Worm (Caenorhabditis elegans) whole organism, late embryonic: Measurements from ENCODE around the gene ttr-28.

ENCODE experiments used
- C08G9.2 ChIP-seq: sonication (generic microtip); optimal IDR thresholded peaks from 2 replicates; lab custom pipeline; 2016; ENCODE audit warnings: mild to moderate bottlenecking, missing genetic modification characterization, moderate library complexity, missing compliant biosample characterization
- C38D4.7 ChIP-seq: fragments of 200-800 bp; sonication (Bioruptor generic); optimal IDR thresholded peaks from 2 replicates; lab custom pipeline; 2018; ENCODE audit warnings: mild to moderate bottlenecking, missing genetic modification characterization, moderate library complexity, missing compliant biosample characterization
- K02D7.2 ChIP-seq: sonication (generic microtip); optimal IDR thresholded peaks from 2 replicates; lab custom pipeline; 2017; ENCODE audit warnings: mild to moderate bottlenecking, missing genetic modification characterization, missing compliant biosample characterization
- K09A11.1 ChIP-seq: sonication (generic microtip); optimal IDR thresholded peaks from 2 replicates; lab custom pipeline; 2017; ENCODE audit warnings: antibody characterized with exemption, mild to moderate bottlenecking, missing genetic modification characterization, missing compliant biosample characterization; ENCODE audit not compliant: insufficient read depth
- ceh-14 ChIP-seq: sonication (generic microtip); optimal IDR thresholded peaks from 2 replicates; lab custom pipeline; 2016; ENCODE audit warnings: missing genotype, missing genetic modification characterization, missing compliant biosample characterization
- ceh-18 ChIP-seq: sonication (generic microtip); optimal IDR thresholded peaks from 2 replicates; lab custom pipeline; 2016; ENCODE audit warnings: missing genetic modification characterization, missing compliant biosample characterization
- ceh-19 ChIP-seq: fragments of 200-800 bp; sonication (Bioruptor generic); optimal IDR thresholded peaks from 2 replicates; lab custom pipeline; 2018; ENCODE audit warnings: mild to moderate bottlenecking, missing genetic modification characterization, missing compliant biosample characterization
- ceh-2 ChIP-seq: sonication (generic microtip); optimal IDR thresholded peaks from 2 replicates; lab custom pipeline; 2016; ENCODE audit warnings: missing genotype, missing genetic modification characterization, missing compliant biosample characterization
- ceh-22 ChIP-seq: sonication (generic microtip); optimal IDR thresholded peaks from 2 replicates; lab custom pipeline; 2017; ENCODE audit warnings: missing biosample characterization, missing genetic modification characterization
- ceh-24 ChIP-seq: sonication (generic microtip); optimal IDR thresholded peaks from 2 replicates; lab custom pipeline; 2016; ENCODE audit warnings: mild to moderate bottlenecking, missing genetic modification characterization, missing compliant biosample characterization
- ceh-31 ChIP-seq: sonication (generic microtip); optimal IDR thresholded peaks from 2 replicates; lab custom pipeline; 2016; ENCODE audit warnings: missing genetic modification characterization, missing compliant biosample characterization
- ceh-45 ChIP-seq: fragments of 200-800 bp; sonication (Bioruptor generic); IDR thresholded peaks from 2 replicates; pipeline ENCODE4 v1.3.6; 2022; ENCODE audit warnings: missing genetic modification reagents, missing genetic modification characterization, missing compliant biosample characterization
- ceh-48 ChIP-seq: sonication (generic microtip); optimal IDR thresholded peaks from 2 replicates; lab custom pipeline; 2016; ENCODE audit warnings: missing genetic modification characterization, inconsistent platforms, missing compliant biosample characterization
- ceh-6 ChIP-seq: fragments of 200-800 bp; sonication (Bioruptor generic); optimal IDR thresholded peaks from 2 replicates; lab custom pipeline; 2018; ENCODE audit warnings: mild to moderate bottlenecking, missing genetic modification characterization, missing compliant biosample characterization
- ceh-9 ChIP-seq: sonication (generic microtip); optimal IDR thresholded peaks from 2 replicates; lab custom pipeline; 2016; ENCODE audit warnings: mild to moderate bottlenecking, missing genetic modification characterization, inconsistent platforms, missing compliant biosample characterization
- che-1 ChIP-seq: sonication (generic microtip); optimal IDR thresholded peaks from 2 replicates; lab custom pipeline; 2016; ENCODE audit warnings: mild to moderate bottlenecking, missing genetic modification characterization, missing compliant biosample characterization
- dve-1 ChIP-seq: sonication (generic microtip); optimal IDR thresholded peaks from 2 replicates; lab custom pipeline; 2017; ENCODE audit warnings: antibody characterized with exemption, mild to moderate bottlenecking, missing genetic modification characterization, missing compliant biosample characterization
- elt-2 ChIP-seq: sonication (generic microtip); optimal IDR thresholded peaks from 2 replicates; lab custom pipeline; 2016; ENCODE audit warnings: missing genetic modification reagents, missing genetic modification characterization, missing compliant biosample characterization
- elt-4 ChIP-seq: sonication (generic microtip); optimal IDR thresholded peaks from 2 replicates; lab custom pipeline; 2016; ENCODE audit warnings: missing genetic modification characterization, missing compliant biosample characterization
- ets-4 ChIP-seq: sonication (generic microtip); optimal IDR thresholded peaks from 2 replicates; lab custom pipeline; 2016; ENCODE audit warnings: missing genetic modification characterization, missing compliant biosample characterization
- eyg-1 ChIP-seq: sonication (generic microtip); optimal IDR thresholded peaks from 2 replicates; lab custom pipeline; 2016; ENCODE audit warnings: missing genotype, missing genetic modification characterization, missing compliant biosample characterization
- fkh-6 ChIP-seq: sonication (generic microtip); optimal IDR thresholded peaks from 2 replicates; lab custom pipeline; 2016; ENCODE audit warnings: missing genetic modification characterization, missing compliant biosample characterization
- gmeb-2 ChIP-seq: sonication (generic microtip); optimal IDR thresholded peaks from 2 replicates; lab custom pipeline; 2016; ENCODE audit warnings: missing genetic modification characterization, inconsistent platforms, missing compliant biosample characterization
- hlh-15 ChIP-seq: sonication (generic microtip); optimal IDR thresholded peaks from 2 replicates; lab custom pipeline; 2016; ENCODE audit warnings: missing genetic modification characterization, missing compliant biosample characterization
- hlh-30 ChIP-seq: sonication (generic microtip); optimal IDR thresholded peaks from 2 replicates; lab custom pipeline; 2017; ENCODE audit warnings: antibody characterized with exemption, missing genetic modification characterization, missing compliant biosample characterization; ENCODE audit not compliant: insufficient read depth
- hlh-6 ChIP-seq: sonication (generic microtip); optimal IDR thresholded peaks from 2 replicates; lab custom pipeline; 2016; ENCODE audit warnings: missing genotype, missing genetic modification characterization, missing compliant biosample characterization
- hlh-8 ChIP-seq: sonication (generic microtip); optimal IDR thresholded peaks from 2 replicates; lab custom pipeline; 2016; ENCODE audit warnings: missing genotype, missing genetic modification characterization, missing compliant biosample characterization
- lin-11 ChIP-seq: fragments of 200-800 bp; sonication (Bioruptor generic); optimal IDR thresholded peaks from 2 replicates; lab custom pipeline; 2018; ENCODE audit warnings: mild to moderate bottlenecking, missing genetic modification characterization, missing compliant biosample characterization
- nfya-1 ChIP-seq: sonication (generic microtip); optimal IDR thresholded peaks from 2 replicates; lab custom pipeline; 2017; ENCODE audit warnings: missing genetic modification characterization, mild to moderate bottlenecking, missing compliant biosample characterization, antibody characterized with exemption, moderate library complexity
- nhr-11 ChIP-seq: fragments of 150-350 bp; optimal IDR thresholded peaks from 2 replicates; lab custom pipeline; 2014; ENCODE audit warnings: missing biosample characterization, missing genetic modification characterization
- pag-3 ChIP-seq: sonication (generic microtip); optimal IDR thresholded peaks from 2 replicates; lab custom pipeline; 2016; ENCODE audit warnings: missing compliant biosample characterization, missing genetic modification characterization, borderline replicate concordance
- pat-9 ChIP-seq: fragments of 200-800 bp; sonication (Bioruptor generic); optimal IDR thresholded peaks from 2 replicates; lab custom pipeline; 2018; ENCODE audit warnings: mild to moderate bottlenecking, missing genetic modification characterization, moderate library complexity, missing compliant biosample characterization
- pha-2 ChIP-seq: sonication (generic microtip); optimal IDR thresholded peaks from 2 replicates; lab custom pipeline; 2017; ENCODE audit warnings: mild to moderate bottlenecking, missing genetic modification characterization, missing compliant biosample characterization
- pqm-1 ChIP-seq: sonication (generic microtip); optimal IDR thresholded peaks from 2 replicates; lab custom pipeline; 2016; ENCODE audit warnings: missing genetic modification characterization, missing compliant biosample characterization
- ref-2 ChIP-seq: sonication (generic microtip); optimal IDR thresholded peaks from 2 replicates; lab custom pipeline; 2016; ENCODE audit warnings: missing genetic modification characterization, missing compliant biosample characterization
- rnt-1 ChIP-seq: sonication (generic microtip); optimal IDR thresholded peaks from 2 replicates; lab custom pipeline; 2016; ENCODE audit warnings: missing genetic modification characterization, missing compliant biosample characterization
- sdc-2 ChIP-seq: sonication (generic microtip); optimal IDR thresholded peaks from 2 replicates; lab custom pipeline; 2016; ENCODE audit warnings: missing genotype, missing genetic modification characterization, missing compliant biosample characterization
- sox-4 ChIP-seq: sonication (generic microtip); optimal IDR thresholded peaks from 2 replicates; lab custom pipeline; 2017; ENCODE audit warnings: mild to moderate bottlenecking, missing genetic modification characterization, inconsistent platforms, missing compliant biosample characterization
- tbx-7 ChIP-seq: sonication (generic microtip); optimal IDR thresholded peaks from 2 replicates; lab custom pipeline; 2016; ENCODE audit warnings: missing genotype, missing genetic modification characterization, missing compliant biosample characterization
- ttx-3 ChIP-seq: sonication (generic microtip); optimal IDR thresholded peaks from 2 replicates; lab custom pipeline; 2016; ENCODE audit warnings: missing genetic modification reagents, missing genetic modification characterization, missing compliant biosample characterization
- unc-3 ChIP-seq, 2 experiments: fragments of 200-800 bp in 1 of 2; sonication (Bioruptor generic) in 1 of 2; sonication (generic microtip) in 1 of 2; conservative IDR thresholded peaks in 1 of 2; optimal IDR thresholded peaks in 1 of 2; 2 replicates each; pipeline versions ENCODE4 v1.3.6 to Lab custom; 2016 to 2022; ENCODE audit warnings: missing compliant biosample characterization in 2 of 2, missing genetic modification characterization in 2 of 2, missing genetic modification reagents in 1 of 2
- unc-42 ChIP-seq: sonication (generic microtip); optimal IDR thresholded peaks from 2 replicates; lab custom pipeline; 2016; ENCODE audit warnings: missing genotype, missing genetic modification characterization, missing compliant biosample characterization
- unc-55 ChIP-seq: sonication (generic microtip); optimal IDR thresholded peaks from 2 replicates; lab custom pipeline; 2017; ENCODE audit warnings: missing biosample characterization, missing genetic modification reagents, missing genetic modification characterization
- ztf-16 ChIP-seq: sonication (generic microtip); optimal IDR thresholded peaks from 2 replicates; lab custom pipeline; 2017; ENCODE audit warnings: missing genetic modification characterization, missing compliant biosample characterization

ttr-28 gene

DNA sequence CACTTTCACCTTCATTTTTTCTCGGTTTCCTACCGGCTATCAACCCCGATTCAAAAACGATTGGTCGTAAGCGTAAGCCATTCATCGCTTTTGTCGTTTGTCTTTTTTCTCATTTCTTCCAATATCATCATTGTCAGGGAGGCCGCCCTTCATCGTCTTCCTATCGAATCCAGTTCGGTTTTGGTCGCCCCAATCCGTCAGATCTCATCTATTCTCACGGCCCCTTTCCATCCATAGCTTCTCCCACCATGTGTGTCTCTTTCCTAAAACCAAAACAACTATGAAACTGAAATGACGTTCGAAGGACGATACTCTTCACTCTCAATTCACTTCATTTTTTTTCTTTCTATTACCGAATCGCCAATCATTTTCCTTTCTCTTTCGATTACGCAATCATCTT lies 29.1 kb downstream of the ttr-28 start:
- TF ChIP-seq ceh-22 (tag; lab: Kevin White, UChicago): no peak
- TF ChIP-seq pqm-1: no peak
- TF ChIP-seq, all 69 proteins: peak for 0

- no peak for TF ChIP-seq unc-55 (GFP tag; lab: Kevin White, UChicago)
- no peak for TF ChIP-seq eyg-1 (tag; lab: Kevin White, UChicago)
- no peak for TF ChIP-seq ceh-45 (GFP tag; lab: Robert Waterston, UW)
- no peak for TF ChIP-seq hlh-15 (tag; lab: Kevin White, UChicago)
- no peak for TF ChIP-seq ceh-19 (GFP tag; lab: Kevin White, UChicago)
- TF ChIP-seq C08G9.2 (tag; lab: Kevin White, UChicago): no peak
- no peak for TF ChIP-seq sox-4 (tag; lab: Kevin White, UChicago)
- TF ChIP-seq rnt-1 (tag; lab: Kevin White, UChicago): no peak
- no peak for TF ChIP-seq unc-42 (tag; lab: Kevin White, UChicago)
- no peak for TF ChIP-seq ceh-22 (tag; lab: Kevin White, UChicago)
- no peak for TF ChIP-seq ets-4 (tag; lab: Kevin White, UChicago)
- TF ChIP-seq, all 69 proteins: peak for 0
Observed at ce11 chrV:12871753-12872152, 33.2 kb downstream of the ttr-28 start, which contains the start of gene bus-19. Gene bus-19 (plus strand): TSS chrV:12872053.

ce11 chrV:12870740-12871139 lies 34.2 kb downstream of the ttr-28 start:
- TF ChIP-seq K02D7.2 (tag; lab: Kevin White, UChicago) (no peak), C38D4.7 (GFP tag; lab: Kevin White, UChicago) (no peak), ceh-2 (no peak), ceh-18 (tag; lab: Kevin White, UChicago) (no peak), hlh-30 (tag; lab: Kevin White, UChicago) (no peak), pag-3 (tag; lab: Kevin White, UChicago) (no peak), elt-2 (tag; lab: Kevin White, UChicago) (no peak), ref-2 (no peak)

DNA sequence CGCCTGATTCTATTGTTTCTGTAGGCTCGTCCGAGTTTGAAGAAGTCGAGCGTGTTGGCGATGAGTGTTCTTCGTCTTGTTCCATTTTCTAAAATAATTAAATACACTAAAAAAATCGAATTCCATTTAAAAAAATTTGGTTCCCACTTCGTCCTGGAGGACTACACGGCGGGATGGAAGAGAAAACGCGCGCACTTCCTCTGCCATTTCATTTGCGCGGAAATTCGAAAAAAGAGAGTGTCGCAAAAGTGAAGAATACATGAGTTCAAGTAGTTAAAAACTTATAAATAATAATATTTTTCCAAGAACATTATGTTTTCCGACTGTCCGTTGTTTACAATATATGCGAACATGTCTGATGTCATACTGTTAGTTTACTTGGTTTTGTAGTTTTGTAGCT lies 35.0 kb downstream of the ttr-28 start, which contains the start of gene T07F10.3:
T07F10.3 (minus strand) TSS at position 98 of the 400 bp plus-strand sequence.
- no peak for TF ChIP-seq K09A11.1 (tag; lab: Kevin White, UChicago)
- no peak for TF ChIP-seq dve-1 (tag; lab: Kevin White, UChicago)
- no peak for TF ChIP-seq nhr-11
- peak; percentile 50 for TF ChIP-seq hlh-6 (tag; lab: Kevin White, UChicago)
- peak; percentile 96 for TF ChIP-seq ceh-2
- TF ChIP-seq ceh-9 (tag; lab: Kevin White, UChicago): no peak
- TF ChIP-seq K02D7.2 (tag; lab: Kevin White, UChicago): no peak
- peak; percentile 98 for TF ChIP-seq tbx-7 (tag; lab: Kevin White, UChicago)
- peak; percentile 21 for TF ChIP-seq ttx-3 (tag; lab: Kevin White, UChicago)
- no peak for TF ChIP-seq ceh-48 (tag; lab: Kevin White, UChicago)
- TF ChIP-seq ceh-18 (tag; lab: Kevin White, UChicago): peak; percentile 38
- no peak for TF ChIP-seq hlh-30 (tag; lab: Kevin White, UChicago)
- TF ChIP-seq lin-11 (tag; lab: Kevin White, UChicago): no peak
- TF ChIP-seq gmeb-2 (tag; lab: Kevin White, UChicago): peak; percentile 18
- TF ChIP-seq C08G9.2 (tag; lab: Kevin White, UChicago): peak; percentile 99
- TF ChIP-seq ceh-22 (tag; lab: Kevin White, UChicago): no peak
- peak; percentile 99 for TF ChIP-seq ceh-31
- no peak for TF ChIP-seq eyg-1 (tag; lab: Kevin White, UChicago)
- TF ChIP-seq ets-4 (tag; lab: Kevin White, UChicago): peak; percentile 99
- TF ChIP-seq pat-9: no peak
- TF ChIP-seq ceh-14 (tag; lab: Kevin White, UChicago): peak; percentile 79
- no peak for TF ChIP-seq pha-2 (tag; lab: Kevin White, UChicago)
- TF ChIP-seq ceh-6: no peak
- TF ChIP-seq ztf-16: peak; percentile 22
- peak; percentile 35 for TF ChIP-seq nfya-1 (tag; lab: Kevin White, UChicago)
- no peak for TF ChIP-seq che-1 (tag; lab: Kevin White, UChicago)
- TF ChIP-seq sox-4 (tag; lab: Kevin White, UChicago): no peak
- TF ChIP-seq fkh-6 (tag; lab: Kevin White, UChicago): peak; percentile 63
- peak; percentile 33; the same call in 1 of the 2 replicates for TF ChIP-seq unc-3 (GFP tag; conservative IDR thresholded peaks at IDR 0.05; lab: Robert Waterston, UW)
- TF ChIP-seq unc-3 (tag; optimal IDR thresholded peaks at IDR 0.05; lab: Kevin White, UChicago): no peak
- TF ChIP-seq ceh-24 (tag; lab: Kevin White, UChicago): no peak
- TF ChIP-seq hlh-8 (tag; lab: Kevin White, UChicago): peak; percentile 84
- no peak for TF ChIP-seq ceh-45 (GFP tag; lab: Robert Waterston, UW)
- peak; percentile 55 for TF ChIP-seq sdc-2 (tag; lab: Kevin White, UChicago)
- no peak for TF ChIP-seq elt-4 (tag; lab: Kevin White, UChicago)
- peak; percentile 37 for TF ChIP-seq unc-42 (tag; lab: Kevin White, UChicago)
